Worm (Caenorhabditis elegans) whole organism, young adult: Measurements from ENCODE around the gene try-5.
A peak's percentile ranks its signal among the peaks of the same experiment; 100 is the strongest.

Experiments used
- B0035.1 ChIP-seq: sonication (generic microtip); optimal IDR thresholded peaks from 2 replicates; lab custom pipeline; 2016; ENCODE audit warnings: missing genetic modification characterization, mild to moderate bottlenecking, missing compliant biosample characterization, missing genotype, missing genetic modification reagents
- B0261.1 ChIP-seq: sonication (generic microtip); optimal IDR thresholded peaks from 2 replicates; lab custom pipeline; 2016; ENCODE audit warnings: mild to moderate bottlenecking, missing genetic modification characterization, moderate library complexity, missing compliant biosample characterization
- B0336.3 ChIP-seq: fragments of 200-800 bp; sonication (Bioruptor generic); IDR thresholded peaks from 2 replicates; pipeline ENCODE4 v1.3.6; 2022; ENCODE audit warnings: missing genetic modification characterization, missing compliant biosample characterization
- D2030.7 ChIP-seq: fragments of 200-800 bp; sonication (Bioruptor generic); IDR thresholded peaks from 2 replicates; pipeline ENCODE4 v1.3.6; 2022; ENCODE audit warnings: missing genetic modification reagents, missing genetic modification characterization, missing compliant biosample characterization
- F22D6.2 ChIP-seq: sonication (generic microtip); optimal IDR thresholded peaks from 2 replicates; lab custom pipeline; 2016; ENCODE audit warnings: mild to moderate bottlenecking, missing genetic modification characterization, missing compliant biosample characterization
- F23B12.7 ChIP-seq: sonication (generic microtip); optimal IDR thresholded peaks from 2 replicates; lab custom pipeline; 2017; ENCODE audit warnings: missing genetic modification characterization, mild to moderate bottlenecking, missing compliant biosample characterization, antibody characterized with exemption, moderate library complexity; ENCODE audit not compliant: insufficient read depth
- F37B4.10 ChIP-seq: fragments of 200-800 bp; sonication (Bioruptor generic); IDR thresholded peaks from 2 replicates; pipeline ENCODE4 v1.3.6; 2022; ENCODE audit warnings: missing genetic modification characterization, missing compliant biosample characterization
- F39B2.1 ChIP-seq: fragments of 200-800 bp; sonication (Bioruptor generic); IDR thresholded peaks from 2 replicates; pipeline ENCODE4 v1.3.6; 2022; ENCODE audit warnings: missing genetic modification reagents, missing genetic modification characterization, missing compliant biosample characterization
- F52B5.7 ChIP-seq: sonication (generic microtip); optimal IDR thresholded peaks from 2 replicates; lab custom pipeline; 2016; ENCODE audit warnings: mild to moderate bottlenecking, missing genetic modification characterization, missing compliant biosample characterization
- F57C9.4 ChIP-seq: sonication (generic microtip); optimal IDR thresholded peaks from 2 replicates; lab custom pipeline; 2017; ENCODE audit warnings: mild to moderate bottlenecking, missing genetic modification characterization, missing compliant biosample characterization
- K12H6.12 ChIP-seq: fragments of 200-800 bp; sonication (Bioruptor generic); optimal IDR thresholded peaks from 2 replicates; lab custom pipeline; 2018; ENCODE audit warnings: mild to moderate bottlenecking, missing genetic modification characterization, missing compliant biosample characterization
- T07F8.4 ChIP-seq: sonication (generic microtip); optimal IDR thresholded peaks from 2 replicates; lab custom pipeline; 2016; ENCODE audit warnings: mild to moderate bottlenecking, missing genetic modification characterization, moderate library complexity, missing compliant biosample characterization
- T26A5.8 ChIP-seq: sonication (generic microtip); optimal IDR thresholded peaks from 2 replicates; lab custom pipeline; 2016; ENCODE audit warnings: missing genetic modification characterization, missing compliant biosample characterization
- Y67H2A.10 ChIP-seq: fragments of 200-800 bp; sonication (Bioruptor generic); conservative IDR thresholded peaks from 2 replicates; pipeline ENCODE4 v1.3.6; 2022; ENCODE audit warnings: missing genetic modification reagents, missing genetic modification characterization, missing compliant biosample characterization
- Y95B8A.8 ChIP-seq: fragments of 200-800 bp; sonication (Bioruptor generic); IDR thresholded peaks from 2 replicates; pipeline ENCODE4 v1.3.6; 2022; ENCODE audit warnings: missing genetic modification reagents, missing genetic modification characterization, missing compliant biosample characterization
- akir-1 ChIP-seq: fragments of 200-800 bp; sonication (Bioruptor generic); optimal IDR thresholded peaks from 2 replicates; lab custom pipeline; 2018; ENCODE audit warnings: mild to moderate bottlenecking, missing genetic modification characterization, moderate library complexity, missing compliant biosample characterization
- ama-1 ChIP-seq, 3 experiments: fragments of 150-350 bp in 1 of 3; sonication (generic microtip) in 2 of 3; optimal IDR thresholded peaks; 2 replicates each; lab custom pipeline; 2014 to 2018; ENCODE audit warnings: missing biosample characterization in 2 of 3, missing genetic modification characterization in 2 of 3, missing genetic modification reagents in 2 of 3
- aptf-2 ChIP-seq: fragments of 200-800 bp; sonication (Bioruptor generic); conservative IDR thresholded peaks from 2 replicates; pipeline ENCODE4 v1.3.6; 2022; ENCODE audit warnings: missing genetic modification reagents, missing genetic modification characterization, missing compliant biosample characterization
- bed-1 ChIP-seq: fragments of 200-800 bp; sonication (Bioruptor generic); IDR thresholded peaks from 2 replicates; pipeline ENCODE4 v1.3.6; 2022; ENCODE audit warnings: missing genetic modification reagents, missing genetic modification characterization, missing compliant biosample characterization
- ceh-100 ChIP-seq: fragments of 200-800 bp; sonication (Bioruptor generic); IDR thresholded peaks from 2 replicates; pipeline ENCODE4 v1.3.6; 2022; ENCODE audit warnings: missing genetic modification reagents, missing genetic modification characterization, missing compliant biosample characterization
- ceh-27 ChIP-seq: fragments of 200-800 bp; sonication (Bioruptor generic); optimal IDR thresholded peaks from 2 replicates; lab custom pipeline; 2018; ENCODE audit warnings: mild to moderate bottlenecking, missing genetic modification characterization, moderate library complexity, missing compliant biosample characterization
- chd-7 ChIP-seq: sonication (generic microtip); optimal IDR thresholded peaks from 2 replicates; lab custom pipeline; 2016; ENCODE audit warnings: mild to moderate bottlenecking, missing genetic modification characterization, moderate library complexity, missing compliant biosample characterization
- dpl-1 ChIP-seq: fragments of 150-350 bp; optimal IDR thresholded peaks from 2 replicates; lab custom pipeline; 2014; ENCODE audit warnings: missing biosample characterization, missing genetic modification reagents, missing genetic modification characterization
- egl-18 ChIP-seq: fragments of 200-800 bp; sonication (Bioruptor generic); IDR thresholded peaks from 2 replicates; pipeline ENCODE4 v1.3.6; 2022; ENCODE audit warnings: missing genetic modification reagents, missing genetic modification characterization, missing compliant biosample characterization
- egl-44 ChIP-seq: fragments of 200-800 bp; sonication (Bioruptor generic); IDR thresholded peaks from 2 replicates; pipeline ENCODE4 v1.3.6; 2022; ENCODE audit warnings: missing genetic modification reagents, missing genetic modification characterization, missing compliant biosample characterization
- egrh-3 ChIP-seq: fragments of 200-800 bp; sonication (Bioruptor generic); IDR thresholded peaks from 2 replicates; pipeline ENCODE4 v1.3.6; 2022; ENCODE audit warnings: missing genetic modification reagents, missing genetic modification characterization, missing compliant biosample characterization
- fkh-3 ChIP-seq: sonication (generic microtip); optimal IDR thresholded peaks from 2 replicates; lab custom pipeline; 2016; ENCODE audit warnings: mild to moderate bottlenecking, missing genetic modification characterization, missing compliant biosample characterization
- hsf-1 ChIP-seq: fragments of 200-800 bp; sonication (Bioruptor generic); IDR thresholded peaks from 2 replicates; pipeline ENCODE4 v1.3.6; 2022; ENCODE audit warnings: missing genetic modification reagents, missing genetic modification characterization, missing compliant biosample characterization
- let-526 ChIP-seq: fragments of 200-800 bp; sonication (Bioruptor generic); IDR thresholded peaks from 2 replicates; pipeline ENCODE4 v1.3.6; 2022; ENCODE audit warnings: missing genetic modification reagents, missing genetic modification characterization, missing compliant biosample characterization
- lsy-27 ChIP-seq: sonication (generic microtip); optimal IDR thresholded peaks from 2 replicates; lab custom pipeline; 2017; ENCODE audit warnings: missing genetic modification characterization, mild to moderate bottlenecking, missing compliant biosample characterization, antibody characterized with exemption, missing genotype, borderline replicate concordance; ENCODE audit not compliant: insufficient read depth
- madf-8 ChIP-seq: fragments of 200-800 bp; sonication (Bioruptor generic); conservative IDR thresholded peaks from 2 replicates; pipeline ENCODE4 v1.3.6; 2022; ENCODE audit warnings: missing genetic modification reagents, missing genetic modification characterization, missing compliant biosample characterization
- mel-28 ChIP-seq: sonication (generic microtip); optimal IDR thresholded peaks from 2 replicates; lab custom pipeline; 2016; ENCODE audit warnings: borderline replicate concordance, mild to moderate bottlenecking, missing genetic modification characterization, missing compliant biosample characterization
- mes-4 ChIP-seq: sonication (generic microtip); optimal IDR thresholded peaks from 2 replicates; lab custom pipeline; 2016; ENCODE audit warnings: missing genotype, missing genetic modification characterization, missing compliant biosample characterization
- nfya-1 ChIP-seq: sonication (generic microtip); optimal IDR thresholded peaks from 2 replicates; lab custom pipeline; 2017; ENCODE audit warnings: antibody characterized with exemption, missing compliant biosample characterization, missing genetic modification characterization, borderline replicate concordance; ENCODE audit not compliant: insufficient read depth
- nfya-2 ChIP-seq: fragments of 200-800 bp; sonication (Bioruptor generic); IDR thresholded peaks from 2 replicates; pipeline ENCODE4 v1.3.6; 2022; ENCODE audit warnings: missing genetic modification reagents, missing genetic modification characterization, missing compliant biosample characterization
- nhr-120 ChIP-seq: fragments of 200-800 bp; sonication (Bioruptor generic); IDR thresholded peaks from 2 replicates; pipeline ENCODE4 v1.3.6; 2022; ENCODE audit warnings: missing genetic modification characterization, missing compliant biosample characterization
- nhr-80 ChIP-seq: sonication (generic microtip); optimal IDR thresholded peaks from 2 replicates; lab custom pipeline; 2016; ENCODE audit warnings: missing genetic modification characterization, missing compliant biosample characterization
- nhr-90 ChIP-seq: sonication (generic microtip); optimal IDR thresholded peaks from 2 replicates; lab custom pipeline; 2016; ENCODE audit warnings: missing genotype, mild to moderate bottlenecking, missing genetic modification characterization, missing compliant biosample characterization
- pbrm-1 ChIP-seq: fragments of 200-800 bp; sonication (Bioruptor generic); IDR thresholded peaks from 2 replicates; pipeline ENCODE4 v1.3.6; 2022; ENCODE audit warnings: missing genetic modification reagents, missing genetic modification characterization, missing compliant biosample characterization
- repo-1 ChIP-seq: sonication (generic microtip); optimal IDR thresholded peaks from 2 replicates; lab custom pipeline; 2017; ENCODE audit warnings: mild to moderate bottlenecking, missing genetic modification characterization, missing compliant biosample characterization
- sdz-38 ChIP-seq: sonication (generic microtip); optimal IDR thresholded peaks from 2 replicates; lab custom pipeline; 2016; ENCODE audit warnings: missing genotype, missing genetic modification characterization, missing compliant biosample characterization
- snpc-1.3 ChIP-seq: sonication (generic microtip); optimal IDR thresholded peaks from 2 replicates; lab custom pipeline; 2017; ENCODE audit warnings: missing genetic modification characterization, mild to moderate bottlenecking, missing compliant biosample characterization, antibody characterized with exemption, moderate library complexity, missing genotype, missing genetic modification reagents; ENCODE audit not compliant: insufficient read depth
- snpc-4 ChIP-seq, 5 experiments: fragments of 150-350 bp in 1 of 5; sonication (generic microtip) in 4 of 5; optimal IDR thresholded peaks; 2 replicates each; lab custom pipeline; 2014 to 2018; ENCODE audit warnings: missing genetic modification characterization in 5 of 5, missing biosample characterization in 3 of 5, antibody characterized with exemption in 2 of 5, mild to moderate bottlenecking in 2 of 5, missing compliant biosample characterization in 2 of 5, missing genotype in 2 of 5, moderate library complexity in 2 of 5, missing genetic modification reagents in 1 of 5
- tbp1 ChIP-seq: fragments of 200-800 bp; sonication (Bioruptor generic); optimal IDR thresholded peaks from 2 replicates; lab custom pipeline; 2018; ENCODE audit warnings: mild to moderate bottlenecking, missing genetic modification characterization, missing compliant biosample characterization
- ztf-18 ChIP-seq: sonication (generic microtip); optimal IDR thresholded peaks from 2 replicates; lab custom pipeline; 2016; ENCODE audit warnings: missing genotype, mild to moderate bottlenecking, missing genetic modification characterization, missing compliant biosample characterization
- ztf-28 ChIP-seq: fragments of 200-800 bp; sonication (Bioruptor generic); IDR thresholded peaks from 2 replicates; pipeline ENCODE4 v1.3.6; 2022; ENCODE audit warnings: missing genetic modification reagents, missing genetic modification characterization, missing compliant biosample characterization

Gene try-5

DNA sequence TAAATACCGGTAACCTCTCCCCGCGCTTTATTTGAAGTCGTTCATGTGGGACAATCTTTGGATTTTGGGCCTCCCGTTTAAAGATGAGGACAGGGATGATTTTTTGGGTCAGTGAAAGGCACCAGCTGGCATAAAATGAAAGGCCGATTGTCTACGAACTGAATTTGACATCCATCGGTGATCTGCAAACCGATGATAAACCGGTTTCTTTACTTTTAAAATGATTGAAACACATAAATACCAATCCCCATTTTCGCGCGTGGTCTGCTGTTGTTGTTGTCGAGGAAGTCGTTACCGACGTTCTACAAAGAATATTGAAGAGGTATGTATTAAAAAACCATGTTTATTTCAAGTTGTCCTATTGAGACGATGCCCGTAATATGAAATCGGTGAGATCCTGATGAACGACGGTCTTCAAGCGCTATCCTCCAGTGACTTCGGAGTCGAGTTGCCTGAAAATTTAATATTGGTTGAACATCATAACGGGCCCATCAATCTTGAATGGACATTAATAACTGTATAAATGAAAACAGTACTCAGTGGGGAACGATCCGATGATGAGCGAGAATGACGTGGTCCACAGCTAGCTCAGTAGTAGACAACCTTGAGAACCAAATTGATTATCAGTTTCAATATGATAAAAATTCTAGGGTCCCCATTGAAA, 3.7 kb upstream of the try-5 start (continued):
- TF ChIP-seq B0261.1 (tag; lab: Kevin White, UChicago) (no peak), let-526 (GFP tag; lab: Robert Waterston, UW) (peak; percentile 21; the same call in 1 of the 2 replicates), mes-4 (tag; lab: Kevin White, UChicago) (no peak), hsf-1 (GFP tag; lab: Robert Waterston, UW) (peak; percentile 43; the same call in 1 of the 2 replicates), tbp1 (GFP tag; lab: Kevin White, UChicago) (no peak), nfya-2 (no peak), F22D6.2 (tag; lab: Kevin White, UChicago) (no peak), snpc-1.3 (tag; lab: Kevin White, UChicago) (no peak), Y95B8A.8 (GFP tag; lab: Robert Waterston, UW) (peak; percentile 82), ama-1 (optimal IDR thresholded peaks at IDR 0.05; lab: Kevin White, UChicago) (peak; percentile 85), ama-1 (GFP tag; optimal IDR thresholded peaks at IDR 0.05; lab: Kevin White, UChicago) (peak in 1 of 2 experiments; percentile 45), lsy-27 (no peak), ztf-28 (GFP tag; lab: Robert Waterston, UW) (peak; percentile 59), D2030.7 (GFP tag; lab: Robert Waterston, UW) (peak; percentile 49; the same call in 1 of the 2 replicates), ceh-100 (GFP tag; lab: Robert Waterston, UW) (no peak; the same call in 1 of the 2 replicates), aptf-2 (GFP tag; lab: Robert Waterston, UW) (no peak), snpc-4 (GFP tag; optimal IDR thresholded peaks at IDR 0.05; lab: Kevin White, UChicago) (no peak), snpc-4 (tag; optimal IDR thresholded peaks at IDR 0.05; lab: Kevin White, UChicago) (no peak), B0336.3 (peak; percentile 8; the same call in 1 of the 2 replicates), akir-1 (no peak), egrh-3 (GFP tag; lab: Robert Waterston, UW) (peak; percentile 31; the same call in 1 of the 2 replicates), F39B2.1 (no peak), bed-1 (GFP tag; lab: Robert Waterston, UW) (0 out of 2 replicates have a peak, but pooled peaks have one; percentile 8), dpl-1 (GFP tag; lab: Kevin White, UChicago) (no peak), nhr-80 (tag; lab: Kevin White, UChicago) (no peak), sdz-38 (no peak), pbrm-1 (GFP tag; lab: Robert Waterston, UW) (peak; percentile 74), egl-18 (GFP tag; lab: Robert Waterston, UW) (0 out of 2 replicates have a peak, but pooled peaks have one; percentile 7), nhr-90 (tag; lab: Kevin White, UChicago) (no peak), madf-8 (GFP tag; lab: Robert Waterston, UW) (no peak; the same call in 1 of the 2 replicates), K12H6.12 (tag; lab: Kevin White, UChicago) (no peak), repo-1 (tag; lab: Kevin White, UChicago) (no peak), egl-44 (GFP tag; lab: Robert Waterston, UW) (peak; percentile 34; the same call in 1 of the 2 replicates), nhr-120 (GFP tag; lab: Robert Waterston, UW) (no peak), T26A5.8 (no peak), ztf-18 (tag; lab: Kevin White, UChicago) (no peak), F57C9.4 (no peak), Y67H2A.10 (GFP tag; lab: Robert Waterston, UW) (no peak; the same call in 1 of the 2 replicates), nfya-1 (no peak), T07F8.4 (tag; lab: Kevin White, UChicago) (no peak), F23B12.7 (tag; lab: Kevin White, UChicago) (peak; percentile 8), fkh-3 (no peak), chd-7 (tag; lab: Kevin White, UChicago) (no peak), ceh-27 (GFP tag; lab: Kevin White, UChicago) (no peak), B0035.1 (tag; lab: Kevin White, UChicago) (no peak), mel-28 (no peak), F52B5.7 (tag; lab: Kevin White, UChicago) (no peak), F37B4.10 (GFP tag; lab: Robert Waterston, UW) (0 out of 2 replicates have a peak, but pooled peaks have one; percentile 30)
